Worm (Caenorhabditis elegans): ENCODE results near the gene F38B7.17.

F38B7.17 gene

ce11 chrV:11543564-11543963 is 5.2 kb downstream of the F38B7.17 start, which contains the start of gene F38B7.2:
TSS of gene F38B7.2 (plus strand) at chrV:11543963.
- TF ChIP-seq unc-62 (GFP tag; optimal IDR thresholded peaks at IDR 0.05): no peak

- TF ChIP-seq unc-62 (GFP tag; optimal IDR thresholded peaks at IDR 0.05): no peak
Observed at ce11 chrV:11541284-11541683, 7.5 kb downstream of the F38B7.17 start.

ce11 chrV:11539502-11539901 is 9.3 kb downstream of the F38B7.17 start:
- TF ChIP-seq unc-62 (GFP tag; optimal IDR thresholded peaks at IDR 0.05): no peak

- no peak for TF ChIP-seq unc-62 (GFP tag; optimal IDR thresholded peaks at IDR 0.05)
Observed at ce11 chrV:11536667-11537066, 12.1 kb downstream of the F38B7.17 start.

- no peak for TF ChIP-seq unc-62 (GFP tag; optimal IDR thresholded peaks at IDR 0.05)
Observed at ce11 chrV:11535504-11536062, 13.2 kb downstream of the F38B7.17 start.

ce11 chrV:11534495-11535189 is 14.1 kb downstream of the F38B7.17 start:
- no peak for TF ChIP-seq unc-62 (GFP tag; optimal IDR thresholded peaks at IDR 0.05)

ce11 chrV:11533365-11533949 is 15.3 kb downstream of the F38B7.17 start:
- no peak for TF ChIP-seq unc-62 (GFP tag; optimal IDR thresholded peaks at IDR 0.05)

ce11 chrV:11532964-11533363 is 15.8 kb downstream of the F38B7.17 start:
- TF ChIP-seq unc-62 (GFP tag; optimal IDR thresholded peaks at IDR 0.05): no peak

- no peak for TF ChIP-seq unc-62 (GFP tag; optimal IDR thresholded peaks at IDR 0.05)
Observed at ce11 chrV:11532535-11532853, 16.3 kb downstream of the F38B7.17 start.

- no peak for TF ChIP-seq unc-62 (GFP tag; optimal IDR thresholded peaks at IDR 0.05)
Observed at ce11 chrV:11531831-11532534, 16.8 kb downstream of the F38B7.17 start.

- no peak for TF ChIP-seq unc-62 (GFP tag; optimal IDR thresholded peaks at IDR 0.05)
Observed at ce11 chrV:11531100-11531499, 17.7 kb downstream of the F38B7.17 start.

- no peak for TF ChIP-seq unc-62 (GFP tag; optimal IDR thresholded peaks at IDR 0.05)
Observed at ce11 chrV:11529541-11529940, 19.2 kb downstream of the F38B7.17 start.

ce11 chrV:11528633-11529327 is 20.0 kb downstream of the F38B7.17 start:
- TF ChIP-seq unc-62 (GFP tag; optimal IDR thresholded peaks at IDR 0.05): no peak

ce11 chrV:11527531-11527930 is 21.2 kb downstream of the F38B7.17 start, which contains the start of gene ccch-1:
TSS of gene ccch-1 (plus strand) at chrV:11527831.
- TF ChIP-seq unc-62 (GFP tag; optimal IDR thresholded peaks at IDR 0.05): no peak

- TF ChIP-seq unc-62 (GFP tag; optimal IDR thresholded peaks at IDR 0.05): no peak
Observed at ce11 chrV:11526927-11527491, 21.8 kb downstream of the F38B7.17 start.

- no peak for TF ChIP-seq unc-62 (GFP tag; optimal IDR thresholded peaks at IDR 0.05)
Observed at ce11 chrV:11525338-11525737, 23.4 kb downstream of the F38B7.17 start.

All from whole organism, dauer.